Fruit fly (Drosophila melanogaster) whole organism, prepupa: ENCODE results near the gene CG15894.

Experiments used
- CG6808 ChIP-seq: fragments of 200-800 bp; sonication (Bioruptor generic); optimal IDR thresholded peaks from 3 replicates; lab custom pipeline; 2017; ENCODE audit warnings: missing biosample characterization, missing genetic modification characterization, mild to moderate bottlenecking, moderate library complexity, missing genetic modification reagents
- Lpt ChIP-seq: fragments of 200-800 bp; sonication (Bioruptor generic); optimal IDR thresholded peaks from 3 replicates; lab custom pipeline; 2016; ENCODE audit warnings: missing biosample characterization, missing genetic modification characterization

- peak; percentile 12 for TF ChIP-seq Lpt (GFP tag; lab: Kevin White, UChicago)
- no peak for TF ChIP-seq CG6808
These were observed 43.1 kb downstream of the CG15894 start for dm6 chrX:6351917-6352768.
